Worm (Caenorhabditis elegans) whole organism, L2 larva: ENCODE results near the gene spe-42.
A peak's percentile ranks its signal among the peaks of the same experiment; 100 is the strongest.

ENCODE experiments used
- F13H6.1 ChIP-seq: sonication (generic microtip); optimal IDR thresholded peaks from 2 replicates; lab custom pipeline; 2016; ENCODE audit warnings: missing genetic modification characterization, missing compliant biosample characterization
- R02D3.7 ChIP-seq: fragments of 150-350 bp; optimal IDR thresholded peaks from 2 replicates; lab custom pipeline; 2014; ENCODE audit warnings: missing biosample characterization, missing genetic modification characterization
- Y55F3AM.14 ChIP-seq: fragments of 200-800 bp; sonication (Bioruptor generic); optimal IDR thresholded peaks from 2 replicates; lab custom pipeline; 2018; ENCODE audit warnings: mild to moderate bottlenecking, missing genetic modification characterization, missing compliant biosample characterization
- alr-1 ChIP-seq: fragments of 150-350 bp; optimal IDR thresholded peaks from 2 replicates; lab custom pipeline; 2014; ENCODE audit warnings: missing biosample characterization, missing genetic modification characterization
- aly-2 ChIP-seq: fragments of 150-350 bp; optimal IDR thresholded peaks from 2 replicates; lab custom pipeline; 2014; ENCODE audit warnings: missing biosample characterization, missing genetic modification characterization
- blmp-1 ChIP-seq: sonication (generic microtip); optimal IDR thresholded peaks from 2 replicates; lab custom pipeline; 2017; ENCODE audit warnings: missing genetic modification characterization, mild to moderate bottlenecking, missing compliant biosample characterization, antibody characterized with exemption, moderate library complexity; ENCODE audit not compliant: insufficient read depth
- ceh-16 ChIP-seq: fragments of 150-350 bp; optimal IDR thresholded peaks from 2 replicates; lab custom pipeline; 2014; ENCODE audit warnings: missing biosample characterization, missing genetic modification characterization
- crh-2 ChIP-seq: sonication (generic microtip); optimal IDR thresholded peaks from 2 replicates; lab custom pipeline; 2017; ENCODE audit warnings: missing biosample characterization, missing genetic modification characterization
- dmd-4 ChIP-seq: sonication (generic microtip); optimal IDR thresholded peaks from 2 replicates; lab custom pipeline; 2017; ENCODE audit warnings: missing biosample characterization, missing genetic modification characterization
- egl-27 ChIP-seq: sonication (generic microtip); optimal IDR thresholded peaks from 3 replicates; lab custom pipeline; 2017; ENCODE audit warnings: missing biosample characterization, missing genetic modification reagents, missing genetic modification characterization
- elt-3 ChIP-seq: sonication (generic microtip); optimal IDR thresholded peaks from 2 replicates; lab custom pipeline; 2017; ENCODE audit warnings: missing biosample characterization, missing genetic modification characterization
- fos-1 ChIP-seq: fragments of 150-350 bp; optimal IDR thresholded peaks from 2 replicates; lab custom pipeline; 2014; ENCODE audit warnings: missing biosample characterization, missing genetic modification characterization
- lin-11 ChIP-seq: fragments of 150-350 bp; sonication (generic microtip); optimal IDR thresholded peaks from 2 replicates; lab custom pipeline; 2014; ENCODE audit warnings: missing biosample characterization, missing genetic modification characterization, inconsistent platforms, mixed read lengths
- lin-13 ChIP-seq: fragments of 150-350 bp; optimal IDR thresholded peaks from 2 replicates; lab custom pipeline; 2014; ENCODE audit warnings: missing biosample characterization, missing genetic modification reagents, missing genetic modification characterization
- mbf-1 ChIP-seq: sonication (generic microtip); optimal IDR thresholded peaks from 2 replicates; lab custom pipeline; 2017; ENCODE audit warnings: missing biosample characterization, missing genetic modification characterization
- nhr-10 ChIP-seq: sonication (generic microtip); optimal IDR thresholded peaks from 2 replicates; lab custom pipeline; 2017; ENCODE audit warnings: missing biosample characterization, missing genetic modification characterization
- nhr-129 ChIP-seq: fragments of 150-350 bp; optimal IDR thresholded peaks from 2 replicates; lab custom pipeline; 2014; ENCODE audit warnings: missing biosample characterization, missing genetic modification characterization
- nhr-21 ChIP-seq: fragments of 150-350 bp; optimal IDR thresholded peaks from 2 replicates; lab custom pipeline; 2014; ENCODE audit warnings: missing biosample characterization, missing genetic modification characterization
- nhr-23 ChIP-seq: fragments of 150-350 bp; optimal IDR thresholded peaks from 2 replicates; lab custom pipeline; 2014; ENCODE audit warnings: missing biosample characterization, missing genetic modification reagents, missing genetic modification characterization
- nhr-25 ChIP-seq: fragments of 150-350 bp; sonication (generic microtip); optimal IDR thresholded peaks from 3 replicates; lab custom pipeline; 2014; ENCODE audit warnings: missing biosample characterization, missing genetic modification characterization
- nhr-6 ChIP-seq: fragments of 150-350 bp; optimal IDR thresholded peaks from 2 replicates; lab custom pipeline; 2014; ENCODE audit warnings: missing biosample characterization, missing genetic modification characterization
- nhr-77 ChIP-seq: fragments of 150-350 bp; optimal IDR thresholded peaks from 2 replicates; lab custom pipeline; 2014; ENCODE audit warnings: missing biosample characterization, missing genetic modification characterization
- sem-4 ChIP-seq: fragments of 150-350 bp; optimal IDR thresholded peaks from 2 replicates; lab custom pipeline; 2014; ENCODE audit warnings: missing biosample characterization, missing genetic modification reagents, missing genetic modification characterization
- skn-1 ChIP-seq: sonication (generic microtip); optimal IDR thresholded peaks from 2 replicates; lab custom pipeline; 2017; ENCODE audit warnings: missing biosample characterization, missing genetic modification characterization
- sma-3 ChIP-seq: sonication (generic microtip); optimal IDR thresholded peaks from 2 replicates; lab custom pipeline; 2016; ENCODE audit warnings: missing genetic modification reagents, missing genetic modification characterization, missing compliant biosample characterization
- sma-9 ChIP-seq, 2 experiments: fragments of 150-350 bp in 1 of 2; sonication (generic microtip) in 1 of 2; optimal IDR thresholded peaks; 2 replicates each; lab custom pipeline; 2014 to 2016; ENCODE audit warnings: missing genetic modification characterization in 2 of 2, mild to moderate bottlenecking in 1 of 2, missing biosample characterization in 1 of 2, missing compliant biosample characterization in 1 of 2, missing genetic modification reagents in 1 of 2, moderate library complexity in 1 of 2
- snpc-4 ChIP-seq: fragments of 150-350 bp; optimal IDR thresholded peaks from 2 replicates; lab custom pipeline; 2014; ENCODE audit warnings: missing biosample characterization, missing genetic modification characterization
- unc-39 ChIP-seq: fragments of 150-350 bp; optimal IDR thresholded peaks from 2 replicates; lab custom pipeline; 2014; ENCODE audit warnings: missing biosample characterization, missing genetic modification characterization
- unc-55 ChIP-seq: fragments of 150-350 bp; sonication (generic microtip); optimal IDR thresholded peaks from 3 replicates; lab custom pipeline; 2014; ENCODE audit warnings: missing biosample characterization, missing genetic modification reagents, missing genetic modification characterization
- ztf-1 ChIP-seq: fragments of 200-800 bp; sonication (Bioruptor generic); conservative IDR thresholded peaks from 2 replicates; pipeline ENCODE4 v1.3.6; 2022; ENCODE audit warnings: missing genetic modification characterization, missing compliant biosample characterization

Gene spe-42

ce11 chrV:11733460-11733859 is 3.3 kb downstream of the spe-42 start, which contains the start of gene npp-22 (continued):
- TF ChIP-seq unc-39 (tag; lab: Kevin White, UChicago) (no peak), sma-9 (GFP tag; optimal IDR thresholded peaks at IDR 0.05; lab: Kevin White, UChicago) (peak; percentile 60), sma-9 (tag; optimal IDR thresholded peaks at IDR 0.05; lab: Kevin White, UChicago) (no peak)

ce11 chrV:11732049-11732448 is 4.7 kb downstream of the spe-42 start:
- TF ChIP-seq mbf-1 (tag; lab: Kevin White, UChicago): no peak
- no peak for TF ChIP-seq lin-13 (GFP tag; lab: Kevin White, UChicago)
- no peak for TF ChIP-seq dmd-4 (tag; lab: Kevin White, UChicago)
- no peak for TF ChIP-seq snpc-4
- no peak for TF ChIP-seq nhr-21 (tag; lab: Kevin White, UChicago)
- TF ChIP-seq crh-2 (tag; lab: Kevin White, UChicago): no peak
- no peak for TF ChIP-seq nhr-6 (tag; lab: Kevin White, UChicago)
- no peak for TF ChIP-seq blmp-1

ce11 chrV:11730060-11730459 is 6.7 kb downstream of the spe-42 start, which contains the start of gene rhr-2:
TSS of gene rhr-2 (minus strand) at chrV:11730160.
- TF ChIP-seq R02D3.7 (tag; lab: Kevin White, UChicago): no peak
- TF ChIP-seq Y55F3AM.14 (GFP tag; lab: Kevin White, UChicago): no peak
- no peak for TF ChIP-seq alr-1 (tag; lab: Kevin White, UChicago)
- TF ChIP-seq egl-27 (tag; lab: Kevin White, UChicago): no peak
- no peak for TF ChIP-seq skn-1 (tag; lab: Kevin White, UChicago)
- no peak for TF ChIP-seq lin-13 (GFP tag; lab: Kevin White, UChicago)
- TF ChIP-seq nhr-25 (tag; lab: Kevin White, UChicago): no peak
- no peak for TF ChIP-seq sma-9 (GFP tag; optimal IDR thresholded peaks at IDR 0.05; lab: Kevin White, UChicago)
- TF ChIP-seq sma-9 (tag; optimal IDR thresholded peaks at IDR 0.05; lab: Kevin White, UChicago): no peak
- no peak for TF ChIP-seq dmd-4 (tag; lab: Kevin White, UChicago)
- no peak for TF ChIP-seq blmp-1
- no peak for TF ChIP-seq ceh-16 (tag; lab: Kevin White, UChicago)
- no peak for TF ChIP-seq sem-4 (tag; lab: Kevin White, UChicago)
- TF ChIP-seq nhr-23 (tag; lab: Kevin White, UChicago): no peak
- no peak for TF ChIP-seq nhr-6 (tag; lab: Kevin White, UChicago)

ce11 chrV:11725971-11726370 is 10.8 kb downstream of the spe-42 start, which contains the start of gene daf-11:
TSS of gene daf-11 (minus strand) at chrV:11726071.
- TF ChIP-seq snpc-4 (no peak), R02D3.7 (tag; lab: Kevin White, UChicago) (no peak), crh-2 (tag; lab: Kevin White, UChicago) (no peak), blmp-1 (no peak), sem-4 (tag; lab: Kevin White, UChicago) (no peak), F13H6.1 (tag; lab: Kevin White, UChicago) (no peak), nhr-6 (tag; lab: Kevin White, UChicago) (no peak)

- TF ChIP-seq sma-3 (GFP tag; lab: Kevin White, UChicago): no peak
Measured at ce11 chrV:11722858-11723257, 13.9 kb downstream of the spe-42 start.

- TF ChIP-seq fos-1 (tag; lab: Kevin White, UChicago): peak; percentile 36
- TF ChIP-seq aly-2 (tag; lab: Kevin White, UChicago): no peak
- no peak for TF ChIP-seq nhr-10 (tag; lab: Kevin White, UChicago)
- TF ChIP-seq nhr-77 (tag; lab: Kevin White, UChicago): no peak
- TF ChIP-seq egl-27 (tag; lab: Kevin White, UChicago): no peak
Measured at ce11 chrV:11716930-11717329, 19.9 kb downstream of the spe-42 start.

ce11 chrV:11715797-11716196 is 21.0 kb downstream of the spe-42 start, which contains the start of gene tre-3:
TSS of gene tre-3 (minus strand) at chrV:11715903.
- TF ChIP-seq alr-1 (tag; lab: Kevin White, UChicago) (no peak), unc-55 (GFP tag; lab: Kevin White, UChicago) (no peak), lin-11 (no peak), egl-27 (tag; lab: Kevin White, UChicago) (no peak), unc-39 (tag; lab: Kevin White, UChicago) (no peak), nhr-23 (tag; lab: Kevin White, UChicago) (no peak), F13H6.1 (tag; lab: Kevin White, UChicago) (no peak), elt-3 (tag; lab: Kevin White, UChicago) (no peak), blmp-1 (no peak), aly-2 (tag; lab: Kevin White, UChicago) (no peak), nhr-129 (tag; lab: Kevin White, UChicago) (no peak), nhr-6 (tag; lab: Kevin White, UChicago) (no peak), ztf-1 (no peak)
